Fruit fly (Drosophila melanogaster) Kc167 (cell line): ENCODE results near the gene stg.

Source experiments
- h ChIP-seq: fragments of >200 bp; optimal IDR thresholded peaks from 3 replicates; lab custom pipeline; 2018; ENCODE audit warnings: missing external identifiers
- ttk ChIP-seq: sonication (Bioruptor generic); optimal IDR thresholded peaks from 2 replicates; lab custom pipeline; 2017; ENCODE audit warnings: missing external identifiers

DNA sequence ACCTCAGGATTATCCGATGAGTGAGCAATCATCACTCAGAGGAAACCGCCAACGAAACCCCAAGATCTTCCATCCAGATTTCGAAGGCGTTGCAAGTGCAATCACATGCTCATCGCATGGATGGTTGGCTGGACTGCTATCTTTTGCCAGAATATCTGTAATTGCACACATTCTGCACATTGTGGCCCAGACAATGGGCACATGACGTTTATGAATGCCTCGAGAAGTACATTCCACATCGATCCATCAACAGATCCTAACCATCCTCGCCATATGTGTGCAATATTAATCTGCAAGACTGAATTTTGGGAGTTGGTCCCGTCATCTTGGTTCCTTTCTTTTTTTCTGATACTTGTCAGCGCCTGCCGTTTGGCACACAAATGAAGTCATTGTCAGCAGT, 6.9 kb upstream of the stg start:
- no peak for TF ChIP-seq h (lab: Kevin White, UChicago)
- TF ChIP-seq ttk (lab: Kevin White, UChicago) = no peak
